Worm (Caenorhabditis elegans) whole organism, young adult: Measurements from ENCODE around the gene M02F4.1.

Experiments used
- T26A5.8 ChIP-seq: sonication (generic microtip); optimal IDR thresholded peaks from 2 replicates; lab custom pipeline; 2016; ENCODE audit warnings: missing genetic modification characterization, missing compliant biosample characterization
- ama-1 ChIP-seq, 3 experiments: fragments of 150-350 bp in 1 of 3; sonication (generic microtip) in 2 of 3; optimal IDR thresholded peaks; 2 replicates each; lab custom pipeline; 2014 to 2018; ENCODE audit warnings: missing biosample characterization in 2 of 3, missing genetic modification characterization in 2 of 3, missing genetic modification reagents in 2 of 3
- cebp-1 ChIP-seq, 2 experiments: fragments of 200-800 bp in 1 of 2; sonication (Bioruptor generic) in 1 of 2; sonication (generic microtip) in 1 of 2; IDR thresholded peaks in 1 of 2; optimal IDR thresholded peaks in 1 of 2; 2 replicates each; pipeline versions ENCODE4 v1.3.6 to Lab custom; 2017 to 2022; ENCODE audit warnings: missing compliant biosample characterization in 2 of 2, missing genetic modification characterization in 2 of 2, mild to moderate bottlenecking in 1 of 2, missing genetic modification reagents in 1 of 2, moderate library complexity in 1 of 2
- gei-17 ChIP-seq: fragments of 200-800 bp; sonication (Bioruptor generic); optimal IDR thresholded peaks from 2 replicates; lab custom pipeline; 2018; ENCODE audit warnings: mild to moderate bottlenecking, missing genetic modification characterization, missing compliant biosample characterization
- lag-1 ChIP-seq: fragments of 200-800 bp; sonication (Bioruptor generic); IDR thresholded peaks from 2 replicates; pipeline ENCODE4 v1.3.6; 2022; ENCODE audit warnings: missing genetic modification reagents, missing genetic modification characterization, missing compliant biosample characterization
- lin-54 ChIP-seq: fragments of 200-800 bp; sonication (Bioruptor generic); optimal IDR thresholded peaks from 2 replicates; lab custom pipeline; 2018; ENCODE audit warnings: mild to moderate bottlenecking, missing genetic modification characterization, missing compliant biosample characterization
- lsy-27 ChIP-seq: sonication (generic microtip); optimal IDR thresholded peaks from 2 replicates; lab custom pipeline; 2017; ENCODE audit warnings: missing genetic modification characterization, mild to moderate bottlenecking, missing compliant biosample characterization, antibody characterized with exemption, missing genotype, borderline replicate concordance; ENCODE audit not compliant: insufficient read depth
- rec-8 ChIP-seq, 2 experiments: sonication (generic microtip); optimal IDR thresholded peaks; 2 replicates each; lab custom pipeline; 2016; ENCODE audit warnings: mild to moderate bottlenecking in 2 of 2, missing genetic modification characterization in 2 of 2, missing genetic modification reagents in 2 of 2, missing genotype in 2 of 2, missing biosample characterization in 1 of 2, missing compliant biosample characterization in 1 of 2, moderate library complexity in 1 of 2
- unc-130 ChIP-seq: sonication (generic microtip); optimal IDR thresholded peaks from 2 replicates; lab custom pipeline; 2016; ENCODE audit warnings: missing genetic modification reagents, missing genetic modification characterization, missing compliant biosample characterization
- unc-62 ChIP-seq: fragments of 150-350 bp; optimal IDR thresholded peaks from 2 replicates; lab custom pipeline; 2014; ENCODE audit warnings: missing biosample characterization, missing genetic modification reagents, missing genetic modification characterization
- ztf-22 ChIP-seq: fragments of 200-800 bp; sonication (Bioruptor generic); optimal IDR thresholded peaks from 2 replicates; lab custom pipeline; 2018; ENCODE audit warnings: mild to moderate bottlenecking, missing genetic modification characterization, moderate library complexity, missing compliant biosample characterization

DNA sequence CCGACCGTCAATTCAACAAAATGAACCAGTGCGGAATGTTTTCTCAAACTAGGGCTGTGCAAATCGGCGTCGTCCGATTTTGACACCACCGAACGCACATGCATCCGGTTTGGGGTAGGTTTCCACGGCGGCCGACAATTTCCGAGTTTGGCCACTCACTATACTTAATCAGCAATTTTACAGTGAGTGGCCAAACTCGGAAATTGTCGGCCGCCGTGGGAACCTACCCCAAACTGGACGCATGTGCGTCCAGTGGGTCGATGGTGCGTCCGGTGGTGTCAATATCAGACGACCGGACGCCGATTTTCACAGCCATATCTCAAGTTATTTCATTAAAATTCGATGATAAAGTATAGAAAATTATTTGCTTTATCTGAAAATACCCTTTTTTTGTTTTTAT, 38.8 kb downstream of the M02F4.1 start:
- TF ChIP-seq ama-1 (optimal IDR thresholded peaks at IDR 0.05; lab: Kevin White, UChicago) (no peak), ama-1 (GFP tag; optimal IDR thresholded peaks at IDR 0.05; lab: Kevin White, UChicago) (no peak), rec-8 (tag; optimal IDR thresholded peaks at IDR 0.05; lab: Kevin White, UChicago) (no peak), cebp-1 (GFP tag; IDR thresholded peaks at IDR 0.05; lab: Robert Waterston, UW) (no peak), cebp-1 (tag; optimal IDR thresholded peaks at IDR 0.05; lab: Kevin White, UChicago) (no peak), lsy-27 (tag; lab: Kevin White, UChicago) (no peak), unc-130 (GFP tag; lab: Kevin White, UChicago) (no peak), lag-1 (no peak), ztf-22 (GFP tag; lab: Kevin White, UChicago) (no peak), lin-54 (GFP tag; lab: Kevin White, UChicago) (no peak), T26A5.8 (tag; lab: Kevin White, UChicago) (no peak), gei-17 (GFP tag; lab: Kevin White, UChicago) (no peak), unc-62 (GFP tag; lab: Kevin White, UChicago) (no peak)
